Worm (Caenorhabditis elegans): ENCODE results near the gene ptp-2.

ptp-2 gene

DNA sequence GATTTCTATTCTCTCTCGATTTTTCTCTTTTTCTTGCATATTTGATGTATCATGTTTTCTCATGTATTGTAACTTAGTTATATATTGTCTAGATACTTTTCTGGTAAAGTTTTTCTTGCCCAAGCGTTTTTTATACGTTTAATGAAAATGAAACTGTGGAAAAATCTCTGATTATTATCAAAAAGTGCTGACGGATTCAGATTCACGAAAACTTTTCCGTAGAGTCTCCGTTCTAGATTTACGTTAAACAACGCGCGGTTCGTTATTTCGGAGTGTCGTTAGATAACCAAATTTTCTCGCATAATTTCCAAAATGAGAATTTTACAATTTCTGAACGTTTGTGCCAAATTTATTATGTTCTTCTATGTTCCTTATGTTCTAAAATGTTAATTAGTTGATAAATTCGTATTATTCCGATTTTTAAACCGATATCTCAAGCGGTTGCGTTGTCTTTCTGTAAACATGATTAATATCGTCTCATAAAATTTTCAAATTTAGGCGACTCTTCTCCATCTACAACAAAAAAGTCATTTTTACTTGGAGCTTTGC is at the start of gene ptp-2:
Gene ptp-2, plus strand, starts transcription at position 499 of the 549 bp plus-strand sequence.
- TF ChIP-seq pag-3 (tag; optimal IDR thresholded peaks at IDR 0.05; ENCODE audit: borderline replicate concordance) (no peak), madf-2 (tag; optimal IDR thresholded peaks at IDR 0.05) (no peak), unc-42 (tag; optimal IDR thresholded peaks at IDR 0.05) (peak; percentile 81), hlh-15 (tag; optimal IDR thresholded peaks at IDR 0.05) (no peak), zip-5 (tag; optimal IDR thresholded peaks at IDR 0.05) (no peak), mec-3 (tag; optimal IDR thresholded peaks at IDR 0.05; ENCODE audit: borderline replicate concordance) (no peak), hlh-13 (GFP tag; optimal IDR thresholded peaks at IDR 0.05) (no peak), ceh-30 (tag; optimal IDR thresholded peaks at IDR 0.05) (no peak), ceh-31 (tag; optimal IDR thresholded peaks at IDR 0.05) (peak; percentile 36), ets-4 (tag; optimal IDR thresholded peaks at IDR 0.05) (peak; percentile 27), nhr-11 (tag; optimal IDR thresholded peaks at IDR 0.05) (no peak), odd-2 (tag; optimal IDR thresholded peaks at IDR 0.05) (no peak), ceh-2 (tag; optimal IDR thresholded peaks at IDR 0.05) (no peak), nhr-232 (tag; optimal IDR thresholded peaks at IDR 0.05) (no peak), Y22D7AL.16 (tag; optimal IDR thresholded peaks at IDR 0.05) (no peak), ceh-34 (tag; optimal IDR thresholded peaks at IDR 0.05) (no peak), sox-4 (tag; optimal IDR thresholded peaks at IDR 0.05) (no peak), dve-1 (tag; optimal IDR thresholded peaks at IDR 0.05) (no peak), elt-2 (tag; optimal IDR thresholded peaks at IDR 0.05) (peak; percentile 21), fkh-6 (tag; optimal IDR thresholded peaks at IDR 0.05) (no peak), ahr-1 (tag; optimal IDR thresholded peaks at IDR 0.05) (no peak), hlh-30 (tag; optimal IDR thresholded peaks at IDR 0.05; ENCODE audit: insufficient read depth) (peak; percentile 41), unc-3 (GFP tag; conservative IDR thresholded peaks at IDR 0.05) (0 out of 2 replicates have a peak, but pooled peaks have one; percentile 8), unc-3 (tag; optimal IDR thresholded peaks at IDR 0.05) (no peak)

DNA sequence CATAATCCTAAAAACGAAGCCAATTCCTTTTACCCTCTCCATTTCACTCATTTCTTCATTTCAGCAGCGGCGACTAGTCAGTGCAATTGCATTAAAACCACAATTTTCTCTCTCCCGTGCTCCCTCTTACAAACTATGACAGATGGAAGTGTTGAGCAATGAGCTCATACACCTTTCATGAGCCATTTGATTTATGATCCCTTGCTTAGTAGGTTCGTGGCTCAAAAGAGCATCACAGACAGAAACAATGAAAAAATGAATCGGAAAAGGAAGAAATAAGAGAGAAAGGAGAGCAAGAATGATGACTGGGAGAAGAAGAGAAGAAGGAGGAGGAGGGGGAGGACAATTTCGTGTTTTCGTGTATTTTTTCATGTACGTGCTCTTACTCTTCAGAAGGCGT is 46.9 kb upstream of the ptp-2 start:
- TF ChIP-seq ceh-30 (tag; optimal IDR thresholded peaks at IDR 0.05) = no peak
- no peak for TF ChIP-seq hlh-30 (tag; optimal IDR thresholded peaks at IDR 0.05; ENCODE audit: insufficient read depth)
- TF ChIP-seq hlh-8 (tag; optimal IDR thresholded peaks at IDR 0.05) = no peak
- TF ChIP-seq sox-4 (tag; optimal IDR thresholded peaks at IDR 0.05) = peak; percentile 8
- no peak for TF ChIP-seq lin-11 (tag; optimal IDR thresholded peaks at IDR 0.05)
- no peak for TF ChIP-seq ceh-48 (tag; optimal IDR thresholded peaks at IDR 0.05)
- TF ChIP-seq unc-42 (tag; optimal IDR thresholded peaks at IDR 0.05) = peak; percentile 21
- TF ChIP-seq dmd-4 (tag; optimal IDR thresholded peaks at IDR 0.05; ENCODE audit: borderline replicate concordance) = no peak
- TF ChIP-seq sox-2 (GFP tag; IDR thresholded peaks at IDR 0.05) = no peak
- no peak for TF ChIP-seq gmeb-2 (tag; optimal IDR thresholded peaks at IDR 0.05)
- TF ChIP-seq sdc-2 (tag; optimal IDR thresholded peaks at IDR 0.05) = no peak
- TF ChIP-seq pros-1 (tag; optimal IDR thresholded peaks at IDR 0.05) = no peak
- peak; percentile 6 for TF ChIP-seq tbx-2 (tag; optimal IDR thresholded peaks at IDR 0.05)
- no peak for TF ChIP-seq elt-4 (tag; optimal IDR thresholded peaks at IDR 0.05)
- no peak for TF ChIP-seq unc-55 (GFP tag; optimal IDR thresholded peaks at IDR 0.05)
- no peak for TF ChIP-seq pat-9 (tag; optimal IDR thresholded peaks at IDR 0.05)
- TF ChIP-seq ceh-19 (GFP tag; optimal IDR thresholded peaks at IDR 0.05) = no peak

DNA sequence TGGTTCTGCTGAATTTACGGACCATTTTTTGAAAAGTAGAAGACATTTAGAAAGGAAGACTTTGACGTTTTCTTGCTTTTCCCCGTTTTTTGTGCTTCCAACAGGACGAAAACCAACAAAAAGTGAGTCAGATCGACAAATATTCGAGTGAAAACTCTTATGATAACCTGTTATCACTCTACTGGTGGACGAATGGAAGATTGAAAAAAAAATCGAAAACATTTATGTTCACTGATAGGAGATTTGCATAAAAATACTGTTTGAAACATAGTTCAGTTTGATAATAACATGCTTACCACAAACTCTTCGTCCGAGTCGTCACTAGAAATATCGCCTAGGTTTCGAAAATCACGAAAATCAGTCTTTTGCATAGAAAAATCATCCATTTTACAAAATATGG is 46.0 kb upstream of the ptp-2 start:
- no peak for TF ChIP-seq lim-6 (tag; optimal IDR thresholded peaks at IDR 0.05)
- no peak for TF ChIP-seq dve-1 (tag; optimal IDR thresholded peaks at IDR 0.05)
- TF ChIP-seq hlh-30 (tag; optimal IDR thresholded peaks at IDR 0.05; ENCODE audit: insufficient read depth) = no peak
- TF ChIP-seq K02D7.2 (tag; optimal IDR thresholded peaks at IDR 0.05) = no peak
- no peak for TF ChIP-seq elt-4 (tag; optimal IDR thresholded peaks at IDR 0.05)
- no peak for TF ChIP-seq npax-4 (tag; optimal IDR thresholded peaks at IDR 0.05)

Data from whole organism, late embryonic.